Worm (Caenorhabditis elegans): ENCODE measurements around the gene catp-7.
A peak's percentile ranks its signal among the peaks of the same experiment; 100 is the strongest.

The catp-7 gene

DNA sequence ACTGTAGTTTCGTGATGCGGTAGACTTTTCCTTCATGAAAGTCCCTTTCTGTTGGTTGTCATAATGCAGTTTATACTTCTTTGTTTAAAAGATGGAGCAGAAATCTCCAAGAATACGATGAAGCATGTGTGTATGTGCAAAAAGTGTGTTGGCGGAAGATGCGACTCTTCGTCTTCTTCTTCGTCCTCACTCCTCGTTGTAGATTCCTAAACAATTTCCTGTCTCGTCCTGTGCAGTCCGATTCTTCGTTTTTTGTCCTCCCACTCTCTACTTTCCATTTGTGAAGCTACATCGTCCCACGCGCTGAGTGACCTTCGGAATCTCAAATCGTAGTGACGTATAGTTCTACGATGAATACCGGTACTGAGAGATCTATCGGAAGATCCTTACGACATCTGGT is 42.5 kb downstream of the catp-7 start:
- TF ChIP-seq nhr-11 (tag; optimal IDR thresholded peaks at IDR 0.05) (no peak), ref-2 (tag; optimal IDR thresholded peaks at IDR 0.05) (no peak), ceh-9 (tag; optimal IDR thresholded peaks at IDR 0.05) (no peak), ztf-16 (tag; optimal IDR thresholded peaks at IDR 0.05) (no peak), ceh-22 (tag; optimal IDR thresholded peaks at IDR 0.05) (no peak), hlh-13 (GFP tag; optimal IDR thresholded peaks at IDR 0.05) (no peak), pax-1 (tag; optimal IDR thresholded peaks at IDR 0.05) (no peak), che-1 (tag; optimal IDR thresholded peaks at IDR 0.05) (no peak), ceh-2 (tag; optimal IDR thresholded peaks at IDR 0.05) (no peak), pag-3 (tag; optimal IDR thresholded peaks at IDR 0.05; ENCODE audit: borderline replicate concordance) (no peak), ceh-34 (tag; optimal IDR thresholded peaks at IDR 0.05) (no peak), T23F11.4 (GFP tag; optimal IDR thresholded peaks at IDR 0.05) (no peak), ets-4 (tag; optimal IDR thresholded peaks at IDR 0.05) (no peak), madf-2 (tag; optimal IDR thresholded peaks at IDR 0.05) (no peak), hlh-15 (tag; optimal IDR thresholded peaks at IDR 0.05) (no peak), unc-3 (GFP tag; conservative IDR thresholded peaks at IDR 0.05) (no peak), unc-3 (tag; optimal IDR thresholded peaks at IDR 0.05) (no peak), dve-1 (tag; optimal IDR thresholded peaks at IDR 0.05) (no peak), ttx-3 (tag; optimal IDR thresholded peaks at IDR 0.05) (no peak), ceh-45 (GFP tag; IDR thresholded peaks at IDR 0.05) (no peak)

DNA sequence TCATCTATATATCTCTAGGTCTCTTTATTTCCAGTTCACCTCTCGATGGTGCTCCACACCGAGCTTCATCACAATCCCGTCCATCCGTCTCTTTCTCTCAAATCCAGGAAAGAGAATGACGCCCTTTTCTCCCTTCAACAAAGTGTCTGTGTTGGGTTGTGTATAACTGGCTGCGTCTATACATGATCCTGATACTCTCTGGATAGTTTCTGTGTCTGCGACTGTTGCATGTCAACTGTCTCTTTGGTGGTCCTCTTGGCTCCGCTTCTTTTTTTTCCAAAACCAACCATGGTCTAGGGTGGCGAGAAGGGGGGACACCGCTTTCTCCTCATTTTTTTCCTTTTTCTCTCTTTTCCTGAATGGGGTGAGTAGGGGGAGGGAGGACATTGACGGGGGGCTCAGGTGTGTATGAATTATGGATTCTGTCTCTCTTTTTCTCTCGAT is 43.8 kb downstream of the catp-7 start:
- no peak for TF ChIP-seq gmeb-2 (tag; optimal IDR thresholded peaks at IDR 0.05)
- TF ChIP-seq lin-11 (tag; optimal IDR thresholded peaks at IDR 0.05): no peak
- TF ChIP-seq madf-2 (tag; optimal IDR thresholded peaks at IDR 0.05): peak; percentile 11
- TF ChIP-seq nfya-1 (tag; optimal IDR thresholded peaks at IDR 0.05): peak; percentile 64
- no peak for TF ChIP-seq ceh-24 (tag; optimal IDR thresholded peaks at IDR 0.05)
- peak; percentile 37 for TF ChIP-seq ceh-19 (GFP tag; optimal IDR thresholded peaks at IDR 0.05)
- TF ChIP-seq ahr-1 (tag; optimal IDR thresholded peaks at IDR 0.05): no peak
- TF ChIP-seq ceh-18 (tag; optimal IDR thresholded peaks at IDR 0.05): peak; percentile 62
- TF ChIP-seq lim-6 (tag; optimal IDR thresholded peaks at IDR 0.05): peak; percentile 12
- TF ChIP-seq tbx-2 (tag; optimal IDR thresholded peaks at IDR 0.05): peak; percentile 37
- TF ChIP-seq ceh-31 (tag; optimal IDR thresholded peaks at IDR 0.05): peak; percentile 68
- peak; percentile 86 for TF ChIP-seq unc-55 (GFP tag; optimal IDR thresholded peaks at IDR 0.05)
- peak; percentile 22 for TF ChIP-seq unc-42 (tag; optimal IDR thresholded peaks at IDR 0.05)

DNA sequence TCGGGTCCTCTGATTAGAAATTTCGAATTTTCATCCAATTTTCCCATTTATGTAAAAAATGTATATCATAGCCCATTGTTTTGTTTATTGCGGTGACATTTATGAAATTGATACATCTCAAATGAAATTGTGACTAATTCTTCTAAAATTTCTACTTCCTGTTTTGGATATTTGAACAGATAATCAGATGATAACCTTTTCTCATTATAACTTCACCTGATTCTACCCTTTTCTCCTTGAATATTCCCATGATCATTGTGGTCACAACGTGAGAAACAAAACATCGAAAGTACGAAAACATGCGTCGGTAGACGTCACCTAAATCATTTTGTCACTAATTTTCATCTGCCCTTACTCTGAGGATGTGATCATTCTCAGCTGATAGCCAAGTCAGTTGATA is 44.5 kb downstream of the catp-7 start:
- TF ChIP-seq ets-4 (tag; optimal IDR thresholded peaks at IDR 0.05) (no peak), lin-11 (tag; optimal IDR thresholded peaks at IDR 0.05) (no peak), tbx-2 (tag; optimal IDR thresholded peaks at IDR 0.05) (no peak), unc-55 (GFP tag; optimal IDR thresholded peaks at IDR 0.05) (no peak), ceh-2 (tag; optimal IDR thresholded peaks at IDR 0.05) (no peak), ceh-45 (GFP tag; IDR thresholded peaks at IDR 0.05) (no peak), ceh-19 (GFP tag; optimal IDR thresholded peaks at IDR 0.05) (no peak), ztf-16 (tag; optimal IDR thresholded peaks at IDR 0.05) (no peak), fkh-6 (tag; optimal IDR thresholded peaks at IDR 0.05) (no peak), unc-86 (tag; optimal IDR thresholded peaks at IDR 0.05) (no peak), odd-2 (tag; optimal IDR thresholded peaks at IDR 0.05) (no peak), ceh-31 (tag; optimal IDR thresholded peaks at IDR 0.05) (no peak), syd-9 (tag; optimal IDR thresholded peaks at IDR 0.05) (no peak), pax-1 (tag; optimal IDR thresholded peaks at IDR 0.05) (no peak), pha-4 (tag; optimal IDR thresholded peaks at IDR 0.05) (no peak)

DNA sequence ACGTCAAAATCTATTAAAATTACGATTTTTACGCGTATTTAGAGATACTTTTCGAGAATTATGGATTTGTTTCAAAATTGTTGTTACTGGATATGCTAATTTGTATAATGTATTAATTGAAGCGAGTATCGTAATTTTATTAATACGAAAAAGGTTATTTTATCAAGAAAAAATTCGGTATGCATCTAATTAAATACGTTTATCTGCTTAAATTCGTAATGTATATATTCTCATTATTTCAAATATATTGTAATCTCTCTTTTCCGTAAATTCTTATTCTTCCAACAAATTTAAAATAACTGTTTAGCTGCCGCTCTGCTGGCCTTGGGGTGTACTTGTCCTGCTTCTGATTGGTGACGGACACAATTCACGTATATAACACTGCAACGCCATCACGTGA is 45.2 kb downstream of the catp-7 start, which contains the start of gene dgk-4:
Gene dgk-4, plus strand, starts transcription at position 301 of the 400 bp plus-strand sequence.
- no peak for TF ChIP-seq ets-4 (tag; optimal IDR thresholded peaks at IDR 0.05)
- no peak for TF ChIP-seq nfya-1 (tag; optimal IDR thresholded peaks at IDR 0.05)
- TF ChIP-seq ama-1 (optimal IDR thresholded peaks at IDR 0.05): no peak
- TF ChIP-seq sox-4 (tag; optimal IDR thresholded peaks at IDR 0.05): no peak
